Fruit fly (Drosophila melanogaster) whole organism, wandering third instar larva: ENCODE results near the gene Hr4.

Experiments
- Dfd ChIP-seq: fragments of >200 bp; optimal IDR thresholded peaks from 2 replicates; lab custom pipeline; 2017; ENCODE audit warnings: missing biosample characterization, missing genetic modification characterization
- GATAd ChIP-seq: sonication (Bioruptor generic); optimal IDR thresholded peaks from 2 replicates; lab custom pipeline; 2016; ENCODE audit warnings: missing biosample characterization, missing genetic modification characterization
- Hr83 ChIP-seq: fragments of 200-300 bp; sonication (Bioruptor generic); optimal IDR thresholded peaks from 2 replicates; lab custom pipeline; 2016; ENCODE audit warnings: missing biosample characterization, mild to moderate bottlenecking, missing genetic modification characterization, moderate library complexity; ENCODE audit not compliant: poor library complexity, severe bottlenecking
- Jra ChIP-seq: sonication (Bioruptor generic); optimal IDR thresholded peaks from 2 replicates; lab custom pipeline; 2016; ENCODE audit warnings: missing biosample characterization, missing genetic modification characterization
- OdsH ChIP-seq: fragments of 200-800 bp; sonication (Bioruptor generic); optimal IDR thresholded peaks from 2 replicates; lab custom pipeline; 2016; ENCODE audit warnings: missing biosample characterization, mild to moderate bottlenecking, missing genetic modification characterization
- Rel ChIP-seq, 2 experiments: fragments of 200-800 bp; sonication (Bioruptor generic) in 1 of 2; optimal IDR thresholded peaks; 2 replicates in 1 of 2; 3 replicates in 1 of 2; lab custom pipeline; 2016 to 2019; ENCODE audit warnings: mild to moderate bottlenecking in 2 of 2, missing biosample characterization in 2 of 2, missing genetic modification characterization in 2 of 2, moderate library complexity in 1 of 2
- h ChIP-seq: fragments of 200-800 bp; sonication (Bioruptor generic); optimal IDR thresholded peaks from 3 replicates; lab custom pipeline; 2016; ENCODE audit warnings: missing biosample characterization, mild to moderate bottlenecking, missing genetic modification characterization
- lola ChIP-seq: fragments of >200 bp; optimal IDR thresholded peaks from 2 replicates; lab custom pipeline; 2017; ENCODE audit warnings: missing biosample characterization, missing genetic modification characterization
- psq ChIP-seq: fragments of 200-800 bp; sonication (Bioruptor generic); optimal IDR thresholded peaks from 3 replicates; lab custom pipeline; 2017; ENCODE audit warnings: missing biosample characterization, mild to moderate bottlenecking, missing genetic modification characterization, moderate library complexity
- usp ChIP-seq: fragments of >200 bp; optimal IDR thresholded peaks from 2 replicates; lab custom pipeline; 2017; ENCODE audit warnings: missing biosample characterization, missing genetic modification characterization

DNA sequence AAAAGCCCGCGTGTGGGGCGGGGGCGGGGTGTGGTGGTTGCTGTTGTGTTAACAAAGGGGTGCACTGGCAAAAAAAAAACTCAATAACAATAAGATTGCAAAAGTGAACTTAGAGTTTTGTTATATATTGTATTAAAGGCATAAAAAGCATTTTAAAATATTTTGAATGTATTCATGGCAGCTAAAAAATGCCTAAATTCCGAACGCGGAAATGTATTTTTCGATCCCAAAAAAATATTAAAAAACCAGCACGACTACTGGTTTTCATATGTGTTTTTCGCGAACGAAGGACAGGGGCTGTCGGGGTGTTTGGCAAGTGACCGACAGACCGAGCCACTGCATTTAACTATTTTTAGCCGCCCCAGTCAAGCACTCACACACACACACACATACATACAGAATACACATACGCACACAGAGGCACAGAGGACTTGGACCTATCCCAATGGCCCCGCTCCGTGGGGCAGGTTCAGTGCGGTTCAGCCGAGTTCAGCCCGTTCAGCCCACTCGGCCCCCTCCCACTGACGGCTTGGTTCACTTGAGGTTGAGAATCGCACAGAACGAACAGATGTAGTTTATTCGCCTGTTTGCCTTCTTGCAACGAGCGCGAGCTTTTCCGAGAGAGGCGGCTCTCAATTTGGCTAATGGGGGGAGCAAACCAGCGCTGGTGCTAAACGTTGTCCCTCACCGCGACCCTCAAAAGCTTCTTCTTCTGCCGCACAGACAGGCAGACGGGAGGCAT is 25.2 kb downstream of the Hr4 start:
- TF ChIP-seq lola (no peak), Jra (no peak), OdsH (GFP tag; lab: Kevin White, UChicago) (no peak), Hr83 (GFP tag; lab: Kevin White, UChicago) (no peak), Dfd (GFP tag; lab: Kevin White, UChicago) (no peak), psq (GFP tag; lab: Kevin White, UChicago) (no peak), Rel (GFP tag; optimal IDR thresholded peaks at IDR 0.05; lab: Kevin White, UChicago) (no peak), Rel (tag; optimal IDR thresholded peaks at IDR 0.05; lab: Kevin White, UChicago) (no peak), usp (GFP tag; lab: Kevin White, UChicago) (no peak), GATAd (no peak), h (GFP tag; lab: Kevin White, UChicago) (no peak)
